Fruit fly (Drosophila melanogaster) Kc167 (cell line): ENCODE results near the gene CG10469.

ENCODE experiments used
- Myc ChIP-seq: fragments of >200 bp; optimal IDR thresholded peaks from 2 replicates; lab custom pipeline; 2017; ENCODE audit warnings: missing external identifiers
- Sin3A ChIP-seq: fragments of >200 bp; optimal IDR thresholded peaks from 2 replicates; lab custom pipeline; 2018; ENCODE audit warnings: missing external identifiers
- h ChIP-seq: fragments of >200 bp; optimal IDR thresholded peaks from 3 replicates; lab custom pipeline; 2018; ENCODE audit warnings: missing external identifiers
- insv ChIP-seq: fragments of >200 bp; optimal IDR thresholded peaks from 3 replicates; lab custom pipeline; 2018; ENCODE audit warnings: missing external identifiers
- psq ChIP-seq: fragments of >200 bp; optimal IDR thresholded peaks from 2 replicates; lab custom pipeline; 2017; ENCODE audit warnings: missing external identifiers
- ttk ChIP-seq: sonication (Bioruptor generic); optimal IDR thresholded peaks from 2 replicates; lab custom pipeline; 2017; ENCODE audit warnings: missing external identifiers

Gene CG10469

dm6 chr3L:6129591-6129990 lies 36.5 kb upstream of the CG10469 start:
- TF ChIP-seq ttk (no peak), Myc (lab: Kevin White, UChicago) (no peak), insv (no peak), h (lab: Kevin White, UChicago) (no peak), psq (lab: Kevin White, UChicago) (no peak), Sin3A (lab: Kevin White, UChicago) (no peak)

dm6 chr3L:6125409-6125689 lies 32.2 kb upstream of the CG10469 start:
- no peak for TF ChIP-seq ttk
- TF ChIP-seq Myc (lab: Kevin White, UChicago): no peak
- no peak for TF ChIP-seq Sin3A (lab: Kevin White, UChicago)
- no peak for TF ChIP-seq psq (lab: Kevin White, UChicago)
- TF ChIP-seq insv: no peak
- TF ChIP-seq h (lab: Kevin White, UChicago): no peak

dm6 chr3L:6124616-6125408 lies 31.7 kb upstream of the CG10469 start:
- TF ChIP-seq h (lab: Kevin White, UChicago) (no peak), psq (lab: Kevin White, UChicago) (no peak), Myc (lab: Kevin White, UChicago) (no peak), ttk (no peak), insv (no peak), Sin3A (lab: Kevin White, UChicago) (no peak)

dm6 chr3L:6116881-6117280 lies 23.8 kb upstream of the CG10469 start:
- TF ChIP-seq h (lab: Kevin White, UChicago): no peak
- no peak for TF ChIP-seq ttk
- no peak for TF ChIP-seq Myc (lab: Kevin White, UChicago)
- TF ChIP-seq psq (lab: Kevin White, UChicago): no peak
- TF ChIP-seq Sin3A (lab: Kevin White, UChicago): no peak
- no peak for TF ChIP-seq insv

dm6 chr3L:6115505-6115904 lies 22.4 kb upstream of the CG10469 start:
- no peak for TF ChIP-seq h (lab: Kevin White, UChicago)
- TF ChIP-seq insv: no peak
- no peak for TF ChIP-seq Myc (lab: Kevin White, UChicago)
- TF ChIP-seq psq (lab: Kevin White, UChicago): no peak
- no peak for TF ChIP-seq Sin3A (lab: Kevin White, UChicago)
- TF ChIP-seq ttk: no peak

dm6 chr3L:6111458-6111857 lies 18.3 kb upstream of the CG10469 start:
- TF ChIP-seq h (lab: Kevin White, UChicago) (no peak), Myc (lab: Kevin White, UChicago) (no peak), Sin3A (lab: Kevin White, UChicago) (no peak), psq (lab: Kevin White, UChicago) (no peak)

- no peak for TF ChIP-seq Myc (lab: Kevin White, UChicago)
- no peak for TF ChIP-seq insv
- TF ChIP-seq h (lab: Kevin White, UChicago): no peak
- no peak for TF ChIP-seq Sin3A (lab: Kevin White, UChicago)
- no peak for TF ChIP-seq ttk
- no peak for TF ChIP-seq psq (lab: Kevin White, UChicago)
Observed at dm6 chr3L:6110673-6111449, 17.7 kb upstream of the CG10469 start.

dm6 chr3L:6108264-6109060 lies 15.3 kb upstream of the CG10469 start:
- TF ChIP-seq insv (no peak), ttk (no peak), Myc (lab: Kevin White, UChicago) (no peak), Sin3A (lab: Kevin White, UChicago) (no peak), psq (lab: Kevin White, UChicago) (no peak), h (lab: Kevin White, UChicago) (no peak)

- TF ChIP-seq h (lab: Kevin White, UChicago): no peak
- TF ChIP-seq ttk: no peak
Observed at dm6 chr3L:6106717-6107116, 13.6 kb upstream of the CG10469 start.

dm6 chr3L:6105435-6105834 lies 12.3 kb upstream of the CG10469 start:
- TF ChIP-seq Sin3A (lab: Kevin White, UChicago): no peak
- no peak for TF ChIP-seq h (lab: Kevin White, UChicago)
- TF ChIP-seq insv: no peak
- no peak for TF ChIP-seq ttk
- no peak for TF ChIP-seq psq (lab: Kevin White, UChicago)
- TF ChIP-seq Myc (lab: Kevin White, UChicago): no peak

- TF ChIP-seq ttk (no peak), h (lab: Kevin White, UChicago) (no peak), Myc (lab: Kevin White, UChicago) (no peak), Sin3A (lab: Kevin White, UChicago) (no peak), insv (no peak), psq (lab: Kevin White, UChicago) (no peak)
Observed at dm6 chr3L:6104551-6104950, 11.4 kb upstream of the CG10469 start.

dm6 chr3L:6103658-6104057 lies 10.5 kb upstream of the CG10469 start:
- no peak for TF ChIP-seq insv
- TF ChIP-seq h (lab: Kevin White, UChicago): no peak
- TF ChIP-seq Sin3A (lab: Kevin White, UChicago): no peak
- TF ChIP-seq Myc (lab: Kevin White, UChicago): no peak
- TF ChIP-seq ttk: no peak
- no peak for TF ChIP-seq psq (lab: Kevin White, UChicago)
